Fruit fly (Drosophila melanogaster) whole organism, embryonic: Measurements from ENCODE around the gene CG15916.
A peak's percentile ranks its signal among the peaks of the same experiment; 100 is the strongest.

Experiments used
- Abd-B ChIP-seq: fragments of 200-800 bp; sonication (Bioruptor generic); optimal IDR thresholded peaks from 2 replicates; lab custom pipeline; 2018; ENCODE audit warnings: missing biosample characterization, mild to moderate bottlenecking, missing genetic modification characterization, moderate library complexity
- Adf1 ChIP-seq: fragments of 200-800 bp; sonication (Bioruptor generic); IDR thresholded peaks from 2 replicates; pipeline ENCODE4 v1.3.6; 2022; ENCODE audit warnings: missing biosample characterization, missing genetic modification characterization
- BtbVII ChIP-seq: fragments of 200-800 bp; sonication (Bioruptor generic); optimal IDR thresholded peaks from 3 replicates; lab custom pipeline; 2017; ENCODE audit warnings: missing biosample characterization, mild to moderate bottlenecking, missing genetic modification characterization
- CG10209 ChIP-seq: fragments of 200-800 bp; sonication (Bioruptor generic); optimal IDR thresholded peaks from 3 replicates; lab custom pipeline; 2017; ENCODE audit warnings: missing biosample characterization, mild to moderate bottlenecking, missing genetic modification characterization, missing genetic modification reagents
- CG10431 ChIP-seq: fragments of 200-800 bp; sonication (Bioruptor generic); optimal IDR thresholded peaks from 3 replicates; lab custom pipeline; 2018; ENCODE audit warnings: missing biosample characterization, mild to moderate bottlenecking, missing genetic modification characterization
- CG10543 ChIP-seq: fragments of 200-800 bp; sonication (Bioruptor generic); optimal IDR thresholded peaks from 3 replicates; lab custom pipeline; 2017; ENCODE audit warnings: missing biosample characterization, mild to moderate bottlenecking, missing genetic modification characterization, moderate library complexity
- CG10959 ChIP-seq: fragments of 200-800 bp; sonication (Bioruptor generic); IDR thresholded peaks from 2 replicates; pipeline ENCODE4 v1.3.6; 2022; ENCODE audit warnings: missing biosample characterization, missing genetic modification characterization
- CG11560 ChIP-seq: fragments of 200-800 bp; sonication (Bioruptor generic); IDR thresholded peaks from 3 replicates; pipeline ENCODE4 v1.3.6; 2022; ENCODE audit warnings: missing biosample characterization, missing genetic modification characterization
- CG11723 ChIP-seq: fragments of 200-800 bp; sonication (Bioruptor generic); optimal IDR thresholded peaks from 2 replicates; lab custom pipeline; 2017; ENCODE audit warnings: missing biosample characterization, mild to moderate bottlenecking, missing genetic modification characterization
- CG12659 ChIP-seq: fragments of 200-800 bp; sonication (Bioruptor generic); optimal IDR thresholded peaks from 3 replicates; lab custom pipeline; 2017; ENCODE audit warnings: mild to moderate bottlenecking, missing biosample characterization, missing genetic modification reagents, missing genetic modification characterization
- CG12769 ChIP-seq: fragments of 200-800 bp; sonication (Bioruptor generic); optimal IDR thresholded peaks from 2 replicates; lab custom pipeline; 2019; ENCODE audit warnings: missing biosample characterization, mild to moderate bottlenecking, missing genetic modification characterization, moderate library complexity
- CG13287 ChIP-seq: fragments of 200-800 bp; sonication (Bioruptor generic); IDR thresholded peaks from 2 replicates; pipeline ENCODE4 v1.3.6; 2022; ENCODE audit warnings: missing biosample characterization, missing genetic modification characterization; ENCODE audit not compliant: partially characterized antibody
- CG13894 ChIP-seq: fragments of 200-800 bp; sonication (Bioruptor generic); optimal IDR thresholded peaks from 3 replicates; lab custom pipeline; 2018; ENCODE audit warnings: missing biosample characterization, mild to moderate bottlenecking, missing genetic modification characterization, moderate library complexity
- CG16779 ChIP-seq: fragments of 200-800 bp; sonication (Bioruptor generic); IDR thresholded peaks from 2 replicates; pipeline ENCODE4 v1.3.6; 2022; ENCODE audit warnings: missing biosample characterization, missing genetic modification characterization
- CG17612 ChIP-seq: fragments of 200-800 bp; sonication (Bioruptor generic); IDR thresholded peaks from 2 replicates; pipeline ENCODE4 v1.3.6; 2022; ENCODE audit warnings: missing biosample characterization, missing genetic modification characterization
- CG18619 ChIP-seq: fragments of 200-800 bp; sonication (Bioruptor generic); optimal IDR thresholded peaks from 3 replicates; lab custom pipeline; 2017; ENCODE audit warnings: missing biosample characterization, mild to moderate bottlenecking, missing genetic modification characterization
- CG2129 ChIP-seq: fragments of 200-800 bp; sonication (Bioruptor generic); IDR thresholded peaks from 2 replicates; pipeline ENCODE4 v1.3.6; 2022; ENCODE audit warnings: missing biosample characterization, missing genetic modification characterization; ENCODE audit not compliant: partially characterized antibody
- CG2199 ChIP-seq: fragments of 200-800 bp; sonication (Bioruptor generic); IDR thresholded peaks from 3 replicates; pipeline ENCODE4 v1.3.6; 2022; ENCODE audit warnings: missing biosample characterization, missing genetic modification characterization
- CG30431 ChIP-seq: fragments of 200-800 bp; sonication (Bioruptor generic); optimal IDR thresholded peaks from 2 replicates; lab custom pipeline; 2017; ENCODE audit warnings: missing biosample characterization, missing genetic modification characterization
- CG32532 ChIP-seq: fragments of 200-800 bp; sonication (Bioruptor generic); IDR thresholded peaks from 2 replicates; pipeline ENCODE4 v1.3.6; 2022; ENCODE audit warnings: missing biosample characterization, missing genetic modification characterization
- CG34422 ChIP-seq: fragments of 200-800 bp; sonication (Bioruptor generic); IDR thresholded peaks from 3 replicates; pipeline ENCODE4 v1.3.6; 2022; ENCODE audit warnings: missing biosample characterization, missing genetic modification characterization
- CG3995 ChIP-seq: fragments of 200-800 bp; sonication (Bioruptor generic); optimal IDR thresholded peaks from 3 replicates; lab custom pipeline; 2016; ENCODE audit warnings: missing biosample characterization, missing genetic modification characterization
- CG4328 ChIP-seq: fragments of 200-800 bp; sonication (Bioruptor generic); optimal IDR thresholded peaks from 3 replicates; lab custom pipeline; 2017; ENCODE audit warnings: missing biosample characterization, missing genetic modification reagents, missing genetic modification characterization
- CG4424 ChIP-seq: fragments of 200-800 bp; sonication (Bioruptor generic); optimal IDR thresholded peaks from 3 replicates; lab custom pipeline; 2016; ENCODE audit warnings: missing biosample characterization, missing genetic modification characterization
- CG5953 ChIP-seq: fragments of 200-800 bp; sonication (Bioruptor generic); IDR thresholded peaks from 2 replicates; pipeline ENCODE4 v1.3.6; 2022; ENCODE audit warnings: missing biosample characterization, missing genetic modification characterization
- CG6683 ChIP-seq: fragments of 200-800 bp; sonication (Bioruptor generic); optimal IDR thresholded peaks from 2 replicates; lab custom pipeline; 2017; ENCODE audit warnings: missing biosample characterization, mild to moderate bottlenecking, missing genetic modification characterization, missing genetic modification reagents
- CG8924 ChIP-seq: fragments of 200-800 bp; optimal IDR thresholded peaks from 3 replicates; lab custom pipeline; 2019; ENCODE audit warnings: missing biosample characterization, mild to moderate bottlenecking, missing genetic modification characterization, moderate library complexity
- CG9727 ChIP-seq: fragments of 200-800 bp; sonication (Bioruptor generic); optimal IDR thresholded peaks from 3 replicates; lab custom pipeline; 2017; ENCODE audit warnings: missing biosample characterization, mild to moderate bottlenecking, missing genetic modification characterization
- D19A ChIP-seq: fragments of 200-800 bp; optimal IDR thresholded peaks from 3 replicates; lab custom pipeline; 2019; ENCODE audit warnings: missing biosample characterization, mild to moderate bottlenecking, missing genetic modification characterization, moderate library complexity
- D19B ChIP-seq: fragments of 200-800 bp; sonication (Bioruptor generic); optimal IDR thresholded peaks from 2 replicates; lab custom pipeline; 2017; ENCODE audit warnings: missing biosample characterization, mild to moderate bottlenecking, missing genetic modification characterization
- Gsc ChIP-seq: fragments of 200-800 bp; sonication (Bioruptor generic); IDR thresholded peaks from 2 replicates; pipeline ENCODE4 v1.3.6; 2022; ENCODE audit warnings: missing biosample characterization, missing genetic modification characterization
- Max ChIP-seq: fragments of 200-800 bp; sonication (Bioruptor generic); optimal IDR thresholded peaks from 2 replicates; lab custom pipeline; 2016; ENCODE audit warnings: missing biosample characterization, mild to moderate bottlenecking, missing genetic modification characterization
- Nf-YA ChIP-seq: fragments of 200-800 bp; sonication (Bioruptor generic); IDR thresholded peaks from 2 replicates; pipeline ENCODE4 v1.3.6; 2022; ENCODE audit warnings: missing biosample characterization, missing genetic modification characterization
- Nf-YC ChIP-seq: fragments of 200-800 bp; optimal IDR thresholded peaks from 3 replicates; lab custom pipeline; 2019; ENCODE audit warnings: missing biosample characterization, mild to moderate bottlenecking, missing genetic modification characterization, moderate library complexity
- Optix ChIP-seq: fragments of 200-800 bp; sonication (Bioruptor generic); IDR thresholded peaks from 3 replicates; pipeline ENCODE4 v1.3.6; 2022; ENCODE audit warnings: missing biosample characterization, missing genetic modification characterization
- Stat92E ChIP-seq, 3 experiments: fragments of >200 bp in 2 of 3; fragments of 200-800 bp in 1 of 3; sonication (Bioruptor generic) in 1 of 3; optimal IDR thresholded peaks; 2 replicates each; lab custom pipeline; 2017 to 2019; ENCODE audit warnings: missing biosample characterization in 3 of 3, missing genetic modification characterization in 3 of 3, mild to moderate bottlenecking in 1 of 3, moderate library complexity in 1 of 3
- cg ChIP-seq: fragments of 200-800 bp; sonication (Bioruptor generic); optimal IDR thresholded peaks from 3 replicates; lab custom pipeline; 2019; ENCODE audit warnings: missing biosample characterization, mild to moderate bottlenecking, missing genetic modification characterization, moderate library complexity
- croc ChIP-seq: fragments of 200-800 bp; sonication (Bioruptor generic); conservative IDR thresholded peaks from 3 replicates; pipeline ENCODE4 v1.3.6; 2022; ENCODE audit warnings: missing biosample characterization, missing genetic modification characterization
- crol ChIP-seq: fragments of 200-800 bp; sonication (Bioruptor generic); IDR thresholded peaks from 2 replicates; pipeline ENCODE4 v1.3.6; 2022; ENCODE audit warnings: missing biosample characterization, missing genetic modification characterization
- crp ChIP-seq, 2 experiments: fragments of 200-800 bp; sonication (Bioruptor generic); optimal IDR thresholded peaks; 2 replicates in 1 of 2; 3 replicates in 1 of 2; lab custom pipeline; 2017; ENCODE audit warnings: missing biosample characterization in 2 of 2, missing genetic modification characterization in 2 of 2, mild to moderate bottlenecking in 1 of 2, moderate library complexity in 1 of 2
- da ChIP-seq: fragments of 200-800 bp; sonication (Bioruptor generic); optimal IDR thresholded peaks from 2 replicates; lab custom pipeline; 2016; ENCODE audit warnings: missing biosample characterization, missing genetic modification characterization
- grn ChIP-seq: fragments of 200-800 bp; sonication (Bioruptor generic); optimal IDR thresholded peaks from 3 replicates; lab custom pipeline; 2017; ENCODE audit warnings: missing biosample characterization, missing genetic modification characterization
- hb ChIP-seq: fragments of 200-800 bp; sonication (Bioruptor generic); IDR thresholded peaks from 3 replicates; pipeline ENCODE4 v1.3.6; 2022; ENCODE audit warnings: missing biosample characterization, missing genetic modification characterization; ENCODE audit not compliant: partially characterized antibody
- inv ChIP-seq: fragments of 200-800 bp; sonication (Bioruptor generic); IDR thresholded peaks from 2 replicates; pipeline ENCODE4 v1.3.6; 2022; ENCODE audit warnings: missing biosample characterization, missing genetic modification characterization; ENCODE audit not compliant: partially characterized antibody
- jing ChIP-seq: fragments of 200-800 bp; sonication (Bioruptor generic); optimal IDR thresholded peaks from 2 replicates; lab custom pipeline; 2018; ENCODE audit warnings: missing biosample characterization, mild to moderate bottlenecking, missing genetic modification characterization
- klu ChIP-seq: fragments of 200-800 bp; sonication (Bioruptor generic); IDR thresholded peaks from 2 replicates; pipeline ENCODE4 v1.3.6; 2022; ENCODE audit warnings: missing biosample characterization, missing genetic modification characterization
- nerfin-1 ChIP-seq: fragments of 200-800 bp; sonication (Bioruptor generic); optimal IDR thresholded peaks from 3 replicates; lab custom pipeline; 2019; ENCODE audit warnings: missing biosample characterization, mild to moderate bottlenecking, missing genetic modification characterization, moderate library complexity
- sr ChIP-seq: fragments of 200-800 bp; sonication (Bioruptor generic); IDR thresholded peaks from 3 replicates; pipeline ENCODE4 v1.3.6; 2022; ENCODE audit warnings: missing biosample characterization, missing genetic modification characterization
- zfh2 ChIP-seq: fragments of 200-800 bp; sonication (Bioruptor generic); optimal IDR thresholded peaks from 2 replicates; lab custom pipeline; 2016; ENCODE audit warnings: missing biosample characterization, missing genetic modification characterization

The CG15916 gene

dm6 chrX:15889780-15890608, at the start of gene CG15916, which contains the start of gene MSBP (continued):
- TF ChIP-seq CG10543 (GFP tag; lab: Kevin White, UChicago), result no peak
- TF ChIP-seq CG4424, result peak; percentile 34
- TF ChIP-seq grn (GFP tag; lab: Kevin White, UChicago), result no peak
- no peak for TF ChIP-seq nerfin-1 (tag; lab: Kevin White, UChicago)
- TF ChIP-seq CG5953 (GFP tag; lab: Robert Waterston, UW), result no peak
- 0 out of 3 replicates have a peak, but pooled peaks have one; percentile 14 for TF ChIP-seq CG34422 (GFP tag; lab: Robert Waterston, UW)
- no peak for TF ChIP-seq CG30431
- TF ChIP-seq CG9727 (GFP tag; lab: Kevin White, UChicago), result peak; percentile 41
- no peak for TF ChIP-seq Gsc (GFP tag; lab: Robert Waterston, UW)
- peak; percentile 27 for TF ChIP-seq CG8924 (tag; lab: Kevin White, UChicago)
- no peak for TF ChIP-seq da (GFP tag; lab: Kevin White, UChicago)
- TF ChIP-seq D19B (GFP tag; lab: Kevin White, UChicago), result no peak
- no peak for TF ChIP-seq CG2199
- TF ChIP-seq Optix (GFP tag; lab: Robert Waterston, UW), result no peak
- TF ChIP-seq jing, result no peak
- no peak for TF ChIP-seq CG12769
- no peak for TF ChIP-seq CG6683
- TF ChIP-seq CG2129 (GFP tag; lab: Robert Waterston, UW), result no peak
- no peak for TF ChIP-seq BtbVII (GFP tag; lab: Kevin White, UChicago)
- TF ChIP-seq CG32532 (GFP tag; lab: Robert Waterston, UW), result no peak
- peak; percentile 1 for TF ChIP-seq D19A (tag; lab: Kevin White, UChicago)
- TF ChIP-seq Stat92E (GFP tag; optimal IDR thresholded peaks at IDR 0.05; lab: Kevin White, UChicago), result no peak
- TF ChIP-seq CG11560, result no peak
- TF ChIP-seq sr, result no peak
- peak; percentile 14 for TF ChIP-seq Nf-YC
- peak; percentile 61 for TF ChIP-seq CG11723 (GFP tag; lab: Kevin White, UChicago)
- no peak for TF ChIP-seq CG10959
- no peak for TF ChIP-seq Abd-B (GFP tag; lab: Kevin White, UChicago)
- no peak for TF ChIP-seq CG4328 (GFP tag; lab: Kevin White, UChicago)
- TF ChIP-seq CG13894 (tag; lab: Kevin White, UChicago), result no peak
- no peak for TF ChIP-seq CG17612 (GFP tag; lab: Robert Waterston, UW)
- peak; percentile 76 for TF ChIP-seq CG3995
- TF ChIP-seq CG10431 (GFP tag; lab: Kevin White, UChicago), result peak; percentile 18
- TF ChIP-seq hb (GFP tag; lab: Robert Waterston, UW), result no peak
- TF ChIP-seq klu, result no peak
- TF ChIP-seq CG13287 (GFP tag; lab: Robert Waterston, UW), result peak; percentile 13; the same call in 1 of the 2 replicates
- TF ChIP-seq Adf1 (GFP tag; lab: Robert Waterston, UW), result no peak
- TF ChIP-seq zfh2 (GFP tag; lab: Kevin White, UChicago), result no peak
- peak; percentile 46 for TF ChIP-seq CG12659
- no peak for TF ChIP-seq croc
- no peak for TF ChIP-seq Nf-YA (GFP tag; lab: Robert Waterston, UW)
- TF ChIP-seq Max (GFP tag; lab: Kevin White, UChicago), result peak; percentile 12
- TF ChIP-seq crp (GFP tag; optimal IDR thresholded peaks at IDR 0.05; lab: Kevin White, UChicago), result no peak
- no peak for TF ChIP-seq cg
- no peak for TF ChIP-seq inv (GFP tag; lab: Robert Waterston, UW)
- no peak for TF ChIP-seq crol (GFP tag; lab: Robert Waterston, UW)
- TF ChIP-seq CG10209 (GFP tag; lab: Kevin White, UChicago), result peak; percentile 57
- no peak for TF ChIP-seq CG16779 (GFP tag; lab: Robert Waterston, UW)
- peak; percentile 27 for TF ChIP-seq CG18619 (GFP tag; lab: Kevin White, UChicago)
